Fruit fly (Drosophila melanogaster) S2 (cell line): ENCODE measurements around the gene Rpn11.

ENCODE experiments used
- CG8478 ChIP-seq: fragments of >200 bp; optimal IDR thresholded peaks from 2 replicates; lab custom pipeline; 2018
- CTCF ChIP-seq, 2 experiments: fragments of >200 bp; optimal IDR thresholded peaks; 2 replicates each; lab custom pipeline; 2018

DNA sequence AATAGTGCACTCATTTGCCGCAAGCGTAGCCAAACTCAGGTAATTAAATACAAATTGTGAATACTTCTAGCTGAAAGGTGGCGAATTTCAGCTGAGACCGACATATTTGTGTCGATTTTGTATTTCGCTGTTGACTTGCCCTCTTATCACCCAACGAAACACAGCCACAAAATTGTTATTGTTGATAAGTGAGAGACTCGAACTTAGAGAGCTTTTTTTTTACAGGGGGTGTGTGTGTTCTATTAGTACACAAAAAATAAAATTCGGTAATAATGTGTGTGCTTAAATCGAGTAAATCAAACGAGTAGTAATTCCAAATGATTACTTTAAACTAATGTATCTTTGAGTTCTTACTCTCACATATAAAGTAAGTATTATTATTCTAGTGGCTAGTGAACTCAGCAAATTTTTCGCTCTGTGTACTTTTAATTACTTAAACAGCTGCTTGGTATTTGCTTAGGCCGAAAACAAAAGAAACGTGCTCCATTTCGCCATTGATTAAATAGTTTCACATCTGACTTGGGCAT lies 1.4 kb upstream of the Rpn11 start:
- TF ChIP-seq CTCF (optimal IDR thresholded peaks at IDR 0.05; lab: Kevin White, UChicago) (no peak), CG8478 (lab: Kevin White, UChicago) (no peak)
